Worm (Caenorhabditis elegans) whole organism, L4 larva: Measurements from ENCODE around the gene taf-11.1.

Experiments used
- hif-1 ChIP-seq, 2 experiments: sonication (generic microtip); optimal IDR thresholded peaks; 2 replicates each; lab custom pipeline; 2016 to 2017; ENCODE audit warnings: missing compliant biosample characterization in 2 of 2, missing genetic modification characterization in 2 of 2, missing genetic modification reagents in 2 of 2, missing genotype in 2 of 2, mild to moderate bottlenecking in 1 of 2
- lim-7 ChIP-seq: fragments of 200-800 bp; sonication (Bioruptor generic); IDR thresholded peaks from 2 replicates; pipeline ENCODE4 v1.3.6; 2022; ENCODE audit warnings: missing genetic modification characterization, missing compliant biosample characterization
- lin-39 ChIP-seq: fragments of 150-350 bp; optimal IDR thresholded peaks from 2 replicates; lab custom pipeline; 2014; ENCODE audit warnings: missing biosample characterization, missing genetic modification reagents, missing genetic modification characterization

ce11 chrX:4254782-4255181, at the start of gene taf-11.1:
- TF ChIP-seq lim-7 (GFP tag; lab: Robert Waterston, UW) (no peak), hif-1 (tag; optimal IDR thresholded peaks at IDR 0.05; lab: Kevin White, UChicago) (peak in 1 of 2 experiments; percentile 22), lin-39 (no peak)
